Worm (Caenorhabditis elegans): Measurements from ENCODE around the gene ins-6.

ins-6 gene

ce11 chrII:6000136-6000535, at the start of gene ins-6:
ins-6 (plus strand) TSS chrII:6000436.
- no peak for TF ChIP-seq fax-1 (tag; optimal IDR thresholded peaks at IDR 0.05)
- TF ChIP-seq T23F11.4 (GFP tag; optimal IDR thresholded peaks at IDR 0.05) = no peak
- TF ChIP-seq unc-86 (tag; optimal IDR thresholded peaks at IDR 0.05) = no peak
- TF ChIP-seq pat-9 (tag; optimal IDR thresholded peaks at IDR 0.05) = no peak
- no peak for TF ChIP-seq rnt-1 (tag; optimal IDR thresholded peaks at IDR 0.05)
- TF ChIP-seq ztf-16 (tag; optimal IDR thresholded peaks at IDR 0.05) = no peak
- no peak for TF ChIP-seq ceh-22 (tag; optimal IDR thresholded peaks at IDR 0.05)
- no peak for TF ChIP-seq pha-4 (tag; optimal IDR thresholded peaks at IDR 0.05)
- no peak for TF ChIP-seq ceh-14 (tag; optimal IDR thresholded peaks at IDR 0.05)
- TF ChIP-seq hlh-30 (tag; optimal IDR thresholded peaks at IDR 0.05; ENCODE audit: insufficient read depth) = no peak
- no peak for TF ChIP-seq eyg-1 (tag; optimal IDR thresholded peaks at IDR 0.05)

ce11 chrII:5950657-5951056, 49.6 kb upstream of the ins-6 start:
- TF ChIP-seq ceh-31 (tag; optimal IDR thresholded peaks at IDR 0.05) (peak; percentile 7), pat-9 (tag; optimal IDR thresholded peaks at IDR 0.05) (no peak), unc-42 (tag; optimal IDR thresholded peaks at IDR 0.05) (peak; percentile 90)

DNA sequence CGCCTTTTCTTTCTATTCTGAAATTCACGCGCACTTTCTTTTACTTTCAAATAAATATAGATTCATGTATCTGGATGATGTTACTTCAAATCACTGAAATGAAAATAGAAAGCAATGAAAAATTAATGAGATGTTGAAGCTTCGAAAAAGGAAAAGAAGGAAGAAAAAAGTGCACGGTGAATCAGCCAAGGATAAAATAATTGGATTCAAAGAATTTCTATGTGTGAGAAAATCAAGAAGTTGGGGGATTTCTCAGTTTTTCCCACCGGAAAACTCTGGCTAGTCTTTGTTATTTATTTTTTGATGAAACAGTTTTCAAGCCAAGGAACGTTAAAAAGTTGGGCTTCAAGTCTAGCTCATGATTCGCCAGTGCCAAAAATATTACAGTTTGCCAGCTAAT, 48.5 kb upstream of the ins-6 start:
- no peak for TF ChIP-seq unc-55 (GFP tag; optimal IDR thresholded peaks at IDR 0.05)
- TF ChIP-seq eyg-1 (tag; optimal IDR thresholded peaks at IDR 0.05) = no peak
- no peak for TF ChIP-seq npax-4 (tag; optimal IDR thresholded peaks at IDR 0.05)
- TF ChIP-seq ceh-34 (tag; optimal IDR thresholded peaks at IDR 0.05) = no peak
- TF ChIP-seq C38D4.7 (GFP tag; optimal IDR thresholded peaks at IDR 0.05) = no peak
- no peak for TF ChIP-seq hlh-6 (tag; optimal IDR thresholded peaks at IDR 0.05)
- TF ChIP-seq pat-9 (tag; optimal IDR thresholded peaks at IDR 0.05) = no peak
- no peak for TF ChIP-seq hlh-15 (tag; optimal IDR thresholded peaks at IDR 0.05)
- TF ChIP-seq unc-86 (tag; optimal IDR thresholded peaks at IDR 0.05) = no peak
- no peak for TF ChIP-seq dmd-4 (tag; optimal IDR thresholded peaks at IDR 0.05; ENCODE audit: borderline replicate concordance)
- TF ChIP-seq sox-4 (tag; optimal IDR thresholded peaks at IDR 0.05) = no peak
- no peak for TF ChIP-seq elt-4 (tag; optimal IDR thresholded peaks at IDR 0.05)

DNA sequence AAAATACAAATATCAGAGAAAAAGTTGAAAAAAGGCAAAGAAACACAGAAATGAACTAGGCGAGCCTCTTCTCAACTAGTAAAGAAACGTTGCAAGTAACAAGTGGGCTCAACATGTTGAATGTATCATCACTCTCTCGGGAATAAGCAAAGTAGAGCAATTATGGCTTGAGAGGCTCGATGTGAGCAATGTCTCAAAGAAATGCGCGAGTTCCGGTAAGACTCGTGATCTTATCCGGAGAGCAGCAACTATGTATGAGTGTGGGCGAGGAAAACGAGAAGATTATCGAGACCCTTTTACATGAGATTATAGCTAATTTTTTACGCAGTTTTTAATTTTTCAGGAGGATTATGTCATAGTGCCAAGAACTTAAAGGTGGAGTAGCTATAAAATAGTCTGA, 48.0 kb upstream of the ins-6 start:
- TF ChIP-seq pqm-1 (tag; optimal IDR thresholded peaks at IDR 0.05) = no peak
- TF ChIP-seq sox-4 (tag; optimal IDR thresholded peaks at IDR 0.05) = no peak
- TF ChIP-seq ama-1 (optimal IDR thresholded peaks at IDR 0.05) = no peak
- TF ChIP-seq madf-2 (tag; optimal IDR thresholded peaks at IDR 0.05) = no peak
- no peak for TF ChIP-seq ceh-22 (tag; optimal IDR thresholded peaks at IDR 0.05)
- TF ChIP-seq elt-2 (tag; optimal IDR thresholded peaks at IDR 0.05) = no peak
- TF ChIP-seq ztf-16 (tag; optimal IDR thresholded peaks at IDR 0.05) = no peak
- TF ChIP-seq pax-1 (tag; optimal IDR thresholded peaks at IDR 0.05) = no peak
- TF ChIP-seq odd-2 (tag; optimal IDR thresholded peaks at IDR 0.05) = no peak
- TF ChIP-seq pha-2 (tag; optimal IDR thresholded peaks at IDR 0.05) = no peak
- TF ChIP-seq ceh-18 (tag; optimal IDR thresholded peaks at IDR 0.05) = no peak
- no peak for TF ChIP-seq unc-3 (GFP tag; conservative IDR thresholded peaks at IDR 0.05)
- TF ChIP-seq unc-3 (tag; optimal IDR thresholded peaks at IDR 0.05) = no peak
- TF ChIP-seq F13H6.1 (tag; optimal IDR thresholded peaks at IDR 0.05) = no peak

DNA sequence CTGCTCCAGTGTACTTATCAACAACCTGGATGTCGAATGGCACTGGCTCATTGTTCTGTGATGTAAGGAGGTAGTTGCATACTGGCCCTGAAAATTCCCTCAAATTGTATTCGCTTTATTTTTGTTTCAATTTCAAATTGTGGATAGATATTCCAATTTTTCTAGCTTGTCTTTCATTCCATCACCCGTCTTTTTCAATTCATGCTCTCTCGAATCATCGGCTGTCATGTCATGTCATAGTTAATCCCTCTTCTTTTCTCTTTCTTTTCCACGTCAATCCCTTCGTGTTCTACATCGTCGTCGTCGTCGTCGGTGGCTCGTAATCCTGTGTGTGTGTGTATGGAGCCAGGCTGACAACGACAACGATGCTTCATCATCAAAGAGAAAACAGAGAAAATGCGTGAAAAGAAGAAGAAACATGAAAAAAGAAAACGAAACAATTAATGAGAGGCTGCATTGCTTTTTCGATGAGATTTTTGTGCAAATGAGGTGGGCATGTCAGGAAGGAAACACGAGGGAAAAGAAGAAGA, 44.5 kb upstream of the ins-6 start:
- TF ChIP-seq ceh-14 (tag; optimal IDR thresholded peaks at IDR 0.05) = peak; percentile 12
- TF ChIP-seq ceh-30 (tag; optimal IDR thresholded peaks at IDR 0.05) = no peak
- TF ChIP-seq fax-1 (tag; optimal IDR thresholded peaks at IDR 0.05) = no peak
- TF ChIP-seq unc-42 (tag; optimal IDR thresholded peaks at IDR 0.05) = peak; percentile 27
- no peak for TF ChIP-seq dve-1 (tag; optimal IDR thresholded peaks at IDR 0.05)
- peak; percentile 37 for TF ChIP-seq unc-55 (GFP tag; optimal IDR thresholded peaks at IDR 0.05)
